Worm (Caenorhabditis elegans) whole organism, L1 larva: ENCODE measurements around the gene fbxa-22.

Experiments used
- F16B12.6 ChIP-seq: fragments of 150-350 bp; optimal IDR thresholded peaks from 2 replicates; lab custom pipeline; 2014; ENCODE audit warnings: missing biosample characterization, missing genetic modification characterization
- nhr-11 ChIP-seq: fragments of 150-350 bp; optimal IDR thresholded peaks from 2 replicates; lab custom pipeline; 2014; ENCODE audit warnings: missing biosample characterization, missing genetic modification characterization
- nhr-12 ChIP-seq: sonication (generic microtip); optimal IDR thresholded peaks from 2 replicates; lab custom pipeline; 2017; ENCODE audit warnings: missing biosample characterization, missing genetic modification characterization
- rnt-1 ChIP-seq: sonication (generic microtip); optimal IDR thresholded peaks from 2 replicates; lab custom pipeline; 2016; ENCODE audit warnings: mild to moderate bottlenecking, missing genetic modification characterization, moderate library complexity, missing compliant biosample characterization
- sox-4 ChIP-seq: sonication (generic microtip); optimal IDR thresholded peaks from 2 replicates; lab custom pipeline; 2016; ENCODE audit warnings: missing genetic modification characterization, missing compliant biosample characterization
- unc-62 ChIP-seq: fragments of 150-350 bp; optimal IDR thresholded peaks from 2 replicates; lab custom pipeline; 2014; ENCODE audit warnings: missing biosample characterization, missing genetic modification reagents, missing genetic modification characterization

- TF ChIP-seq nhr-11 (tag; lab: Kevin White, UChicago), result no peak
- no peak for TF ChIP-seq F16B12.6 (tag; lab: Kevin White, UChicago)
- no peak for TF ChIP-seq unc-62 (GFP tag; lab: Kevin White, UChicago)
- TF ChIP-seq nhr-12 (tag; lab: Kevin White, UChicago), result no peak
- TF ChIP-seq rnt-1 (tag; lab: Kevin White, UChicago), result no peak
- no peak for TF ChIP-seq sox-4
Observed at ce11 chrIII:982961-983360, 44.3 kb downstream of the fbxa-22 start, which contains the start of gene tbc-10.
